Fruit fly (Drosophila melanogaster) S2 (cell line): ENCODE measurements around the gene Cp36.

Experiments used
- CG8478 ChIP-seq: fragments of >200 bp; optimal IDR thresholded peaks from 2 replicates; lab custom pipeline; 2018
- CTCF ChIP-seq, 2 experiments: fragments of >200 bp; optimal IDR thresholded peaks; 2 replicates each; lab custom pipeline; 2018

Cp36 gene

dm6 chrX:8459452-8460040, 19.6 kb upstream of the Cp36 start:
- TF ChIP-seq CTCF (optimal IDR thresholded peaks at IDR 0.05; lab: Kevin White, UChicago) (no peak), CG8478 (no peak)

DNA sequence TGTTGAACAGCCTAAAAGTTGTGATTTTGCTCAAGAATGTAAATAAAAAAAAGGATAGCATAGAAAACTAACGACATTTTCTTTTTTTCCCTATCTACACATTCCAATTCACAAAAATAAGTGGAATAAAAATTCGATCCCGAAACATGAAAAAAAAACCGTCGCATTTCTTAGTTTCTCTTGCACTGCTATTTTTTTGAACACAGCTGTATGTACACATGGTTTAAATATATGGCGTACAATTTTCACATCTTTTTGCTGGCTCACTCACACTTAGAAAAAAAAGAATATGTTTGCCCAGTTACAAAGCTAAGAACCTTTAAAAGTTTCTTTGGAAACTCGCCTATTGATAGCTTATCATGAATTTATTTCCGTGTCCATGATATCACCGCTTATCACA, 18.9 kb upstream of the Cp36 start:
- TF ChIP-seq CG8478 = no peak

- TF ChIP-seq CTCF (optimal IDR thresholded peaks at IDR 0.05; lab: Kevin White, UChicago) = no peak
- no peak for TF ChIP-seq CG8478
These were observed 18.4 kb upstream of the Cp36 start, which contains the start of gene CG15347 for dm6 chrX:8460686-8461085. CG15347 (minus strand) TSS chrX:8460898.

DNA sequence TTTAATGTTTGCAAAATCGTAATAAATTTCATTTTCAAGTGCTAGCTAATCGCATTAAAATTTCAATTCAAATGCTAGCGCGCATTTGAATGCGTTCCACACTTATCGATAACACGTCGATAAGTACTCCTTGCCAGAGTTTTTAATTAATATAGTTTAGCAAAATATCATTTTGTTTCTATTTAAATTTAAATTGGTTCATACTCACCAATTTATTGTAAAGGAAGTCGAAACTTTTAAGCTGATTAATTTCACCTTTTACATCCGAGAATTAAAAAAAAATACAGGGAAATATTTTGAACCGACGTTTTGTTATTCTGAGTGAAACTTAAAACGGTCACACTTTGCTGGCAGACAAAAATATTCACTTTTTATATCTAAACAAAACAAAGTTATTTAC, 18.0 kb upstream of the Cp36 start, which contains the start of gene Es2:
Gene Es2 (plus strand): TSS at position 333 of the 400 bp plus-strand sequence.
- TF ChIP-seq CG8478 (no peak), CTCF (optimal IDR thresholded peaks at IDR 0.05; lab: Kevin White, UChicago) (no peak)

DNA sequence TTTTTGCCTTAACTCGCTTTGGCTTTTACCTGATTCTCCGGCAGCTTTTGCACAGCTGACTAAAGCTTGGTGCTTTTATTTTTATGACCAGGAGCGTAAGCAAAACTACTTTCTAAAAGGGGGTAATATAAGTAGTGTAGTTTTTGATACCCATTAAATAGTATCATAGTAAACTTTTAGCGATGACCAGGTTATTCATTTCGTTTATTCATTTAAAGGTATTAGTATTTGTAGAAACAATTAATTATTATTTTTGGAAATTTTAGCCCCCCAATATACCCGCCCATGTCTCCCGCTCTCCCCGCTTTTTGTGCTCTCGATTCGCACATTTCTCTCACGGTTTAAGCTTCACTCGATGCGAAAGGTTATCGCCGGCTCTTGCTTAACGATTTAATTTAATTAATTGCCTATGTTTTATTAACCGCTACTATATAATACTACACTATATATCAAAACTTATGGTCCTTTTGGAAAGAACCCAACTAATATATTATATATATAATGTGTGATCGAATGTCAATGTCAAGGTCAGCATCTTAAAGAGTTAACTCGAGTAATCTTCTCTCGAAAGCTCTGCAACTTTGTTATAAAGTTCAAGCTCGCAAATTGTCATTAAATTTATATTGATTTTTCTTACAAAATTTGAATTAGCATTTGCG, 14.6 kb upstream of the Cp36 start, which contains the start of gene Sptr:
Gene Sptr (minus strand): TSS at position 61 of the 659 bp plus-strand sequence.
- no peak for TF ChIP-seq CG8478
- TF ChIP-seq CTCF (optimal IDR thresholded peaks at IDR 0.05; lab: Kevin White, UChicago) = no peak

- no peak for TF ChIP-seq CG8478
- TF ChIP-seq CTCF (optimal IDR thresholded peaks at IDR 0.05; lab: Kevin White, UChicago) = no peak
These were observed 12.3 kb upstream of the Cp36 start for dm6 chrX:8466729-8467215.

dm6 chrX:8468962-8469459, 10.1 kb upstream of the Cp36 start, which contains the start of gene CG12116:
CG12116 (minus strand) TSS chrX:8469012.
- TF ChIP-seq CG8478 (no peak), CTCF (optimal IDR thresholded peaks at IDR 0.05; lab: Kevin White, UChicago) (no peak)

DNA sequence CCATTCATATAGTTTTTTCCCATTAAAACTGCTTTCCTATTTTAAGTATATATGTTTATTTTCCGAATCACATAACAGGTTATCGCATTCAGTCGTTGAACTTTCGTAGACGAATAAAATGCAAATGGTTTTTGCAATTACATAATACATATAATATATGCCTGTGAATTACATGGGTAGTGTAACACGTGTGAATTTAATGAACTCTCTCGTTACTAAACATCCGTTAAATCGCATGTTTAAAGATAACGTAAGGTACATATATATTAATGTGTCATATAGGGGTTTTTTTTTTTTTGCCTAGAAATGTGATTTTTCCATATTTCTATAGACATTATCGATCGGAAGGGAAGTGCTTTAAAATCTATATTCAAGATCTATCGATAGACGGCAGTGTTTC, 9.5 kb upstream of the Cp36 start:
- no peak for TF ChIP-seq CTCF (optimal IDR thresholded peaks at IDR 0.05; lab: Kevin White, UChicago)
- no peak for TF ChIP-seq CG8478

DNA sequence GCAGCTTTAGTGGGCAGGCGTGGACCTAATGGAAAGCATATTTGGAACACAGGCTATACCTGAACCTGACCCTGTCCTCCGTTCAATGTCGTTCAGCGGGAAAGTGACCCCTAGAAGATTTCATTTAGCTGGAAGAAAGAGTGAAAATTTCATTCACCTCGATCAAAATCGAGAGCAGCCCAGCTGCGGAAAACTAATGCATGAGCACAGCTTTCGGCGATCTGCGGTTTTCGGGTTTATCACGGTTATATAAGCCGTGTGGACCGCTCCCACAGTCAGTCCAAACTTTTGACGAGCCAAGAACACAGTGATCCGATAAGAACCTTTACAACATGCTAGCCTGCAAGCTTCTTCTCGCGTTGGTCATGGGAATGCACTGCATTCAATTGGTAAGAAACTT, 8.5 kb upstream of the Cp36 start, which contains the start of gene Cp7Fa:
Gene Cp7Fa (plus strand): TSS at position 301 of the 400 bp plus-strand sequence.
- no peak for TF ChIP-seq CTCF (optimal IDR thresholded peaks at IDR 0.05; lab: Kevin White, UChicago)
- no peak for TF ChIP-seq CG8478

- TF ChIP-seq CTCF (optimal IDR thresholded peaks at IDR 0.05; lab: Kevin White, UChicago) (no peak), CG8478 (no peak)
These were observed 5.7 kb upstream of the Cp36 start, which contains the start of gene Cp7Fb for dm6 chrX:8473339-8473887. Cp7Fb (plus strand) TSS chrX:8473837.

DNA sequence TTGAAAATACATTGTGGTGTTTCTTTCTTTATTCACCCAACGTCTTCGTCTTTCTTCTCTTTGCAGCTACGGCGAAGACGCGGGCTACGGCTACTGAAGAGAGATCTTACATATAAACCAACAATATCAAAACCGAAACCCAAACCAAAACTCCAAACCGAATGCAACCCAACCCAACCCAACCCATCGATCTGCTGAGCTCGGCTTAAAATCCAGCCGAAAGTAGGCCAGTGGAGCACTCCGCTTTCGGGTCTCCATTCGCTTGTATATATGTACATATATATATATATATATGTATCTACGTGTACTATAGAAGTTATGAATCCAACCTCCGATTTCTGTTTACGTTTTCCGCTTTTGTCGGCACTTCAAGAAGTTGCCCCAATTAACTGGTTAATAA, 3.5 kb upstream of the Cp36 start:
- no peak for TF ChIP-seq CTCF (optimal IDR thresholded peaks at IDR 0.05; lab: Kevin White, UChicago)
- TF ChIP-seq CG8478 = no peak

DNA sequence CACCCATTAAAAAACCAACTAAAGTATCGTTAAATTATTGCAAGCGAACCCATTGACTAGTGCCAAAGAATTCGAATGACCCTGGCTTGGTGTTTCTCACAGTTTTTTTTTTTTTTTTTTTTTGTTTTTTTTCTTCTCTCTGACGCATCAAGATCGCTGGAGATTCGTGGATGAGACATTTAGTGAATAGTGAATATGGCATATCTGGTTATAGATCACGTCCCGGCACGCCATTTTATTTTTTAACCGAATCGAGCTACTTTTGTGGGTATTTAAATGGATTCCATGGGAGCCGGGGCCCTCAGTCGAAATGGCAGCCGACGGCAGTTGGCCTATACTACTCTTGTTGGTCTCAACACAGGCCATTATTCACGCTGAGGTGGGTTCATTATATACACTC, 2.3 kb upstream of the Cp36 start, which contains the start of gene Cp7Fc:
Gene Cp7Fc (plus strand): TSS at position 301 of the 400 bp plus-strand sequence.
- TF ChIP-seq CG8478 = no peak
- TF ChIP-seq CTCF (optimal IDR thresholded peaks at IDR 0.05; lab: Kevin White, UChicago) = no peak

DNA sequence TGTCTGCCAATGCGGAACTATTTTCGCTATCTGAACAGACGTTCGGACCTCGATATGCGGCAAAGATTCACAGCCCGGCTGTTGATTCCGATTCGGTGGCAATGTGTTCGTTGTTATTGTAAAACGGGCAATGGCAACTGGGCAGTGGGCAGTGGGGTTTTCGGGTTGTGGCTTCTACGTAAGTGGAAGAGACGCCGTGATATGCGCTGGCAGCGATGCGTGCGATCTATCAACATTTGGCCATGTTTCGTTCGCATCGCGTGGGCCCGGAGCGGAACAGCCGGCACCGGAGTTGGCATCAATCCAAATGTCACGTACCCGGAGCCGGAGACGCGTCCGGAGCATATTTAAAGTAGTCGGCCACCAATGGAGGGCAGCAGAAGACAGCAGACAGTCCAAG, 2.3 kb downstream of the Cp36 start, which contains the start of gene Cp38:
Gene Cp38 (plus strand): TSS at position 376 of the 400 bp plus-strand sequence.
- no peak for TF ChIP-seq CG8478
- no peak for TF ChIP-seq CTCF (optimal IDR thresholded peaks at IDR 0.05; lab: Kevin White, UChicago)

DNA sequence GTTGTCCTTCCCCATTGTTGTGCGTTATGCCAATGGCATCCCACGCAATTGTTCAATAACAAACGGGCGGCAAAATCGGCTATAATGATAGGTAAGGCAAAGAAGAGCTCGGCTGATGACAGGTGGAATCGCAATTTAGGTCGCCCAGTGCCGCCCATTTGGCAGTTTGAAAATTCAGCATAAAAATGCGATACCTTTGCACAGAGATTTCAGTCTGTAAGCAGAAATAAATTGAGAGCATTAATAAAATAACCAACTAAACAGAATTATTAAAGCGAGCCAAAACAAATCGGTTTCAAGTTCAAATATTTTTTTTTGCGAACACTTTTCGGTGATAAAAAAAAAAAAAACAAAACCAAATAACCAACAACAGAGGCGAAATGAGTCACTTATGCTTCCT, 4.6 kb downstream of the Cp36 start, which contains the start of gene CG33223:
Gene CG33223 (minus strand): TSS at position 215 of the 400 bp plus-strand sequence.
- no peak for TF ChIP-seq CTCF (optimal IDR thresholded peaks at IDR 0.05; lab: Kevin White, UChicago)
- TF ChIP-seq CG8478 = no peak

DNA sequence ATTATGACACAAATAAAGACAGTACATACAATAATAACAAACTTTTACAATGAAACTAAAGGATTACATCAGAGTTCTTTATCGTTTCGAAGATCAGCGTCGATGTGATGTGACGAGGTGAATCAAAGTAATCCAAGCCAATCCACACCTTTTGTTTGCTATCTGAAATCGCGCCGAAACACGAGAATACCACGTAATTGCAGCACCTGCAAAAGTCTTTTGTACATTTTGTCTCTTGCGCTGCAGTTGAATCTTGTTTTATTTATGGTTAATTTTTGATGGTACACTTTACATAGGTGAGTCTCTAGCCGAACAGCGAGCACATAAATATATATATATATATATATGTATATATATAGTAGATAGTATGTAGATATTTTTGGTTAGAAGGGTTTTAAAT, 5.7 kb downstream of the Cp36 start:
- TF ChIP-seq CG8478 (no peak), CTCF (optimal IDR thresholded peaks at IDR 0.05; lab: Kevin White, UChicago) (no peak)

- TF ChIP-seq CG8478 = no peak
- no peak for TF ChIP-seq CTCF (optimal IDR thresholded peaks at IDR 0.05; lab: Kevin White, UChicago)
These were observed 9.9 kb downstream of the Cp36 start, which contains the start of gene CG33181 for dm6 chrX:8489048-8489447. CG33181 (plus strand) TSS chrX:8489348.
